Fruit fly (Drosophila melanogaster) whole organism, prepupa: Measurements from ENCODE around the gene ntc.

Experiments used
- CG11294 ChIP-seq: fragments of 200-800 bp; sonication (Bioruptor generic); IDR thresholded peaks from 2 replicates; pipeline ENCODE4 v1.3.6; 2022; ENCODE audit warnings: missing biosample characterization, missing genetic modification characterization
- CG11762 ChIP-seq: fragments of 200-800 bp; sonication (Bioruptor generic); optimal IDR thresholded peaks from 3 replicates; lab custom pipeline; 2016; ENCODE audit warnings: missing biosample characterization, missing genetic modification characterization; ENCODE audit not compliant: insufficient read depth
- CG11902 ChIP-seq: fragments of 200-800 bp; sonication (Bioruptor generic); optimal IDR thresholded peaks from 3 replicates; lab custom pipeline; 2016; ENCODE audit warnings: missing biosample characterization, missing genetic modification characterization
- CG15336 ChIP-seq: fragments of 200-800 bp; sonication (Bioruptor generic); IDR thresholded peaks from 2 replicates; pipeline ENCODE4 v1.3.6; 2022; ENCODE audit warnings: missing biosample characterization, missing genetic modification characterization
- CG3032 ChIP-seq: fragments of 200-800 bp; optimal IDR thresholded peaks from 2 replicates; lab custom pipeline; 2019; ENCODE audit warnings: missing biosample characterization, mild to moderate bottlenecking, missing genetic modification characterization, moderate library complexity
- CG32006 ChIP-seq: fragments of 200-800 bp; sonication (Bioruptor generic); optimal IDR thresholded peaks from 3 replicates; lab custom pipeline; 2017; ENCODE audit warnings: missing biosample characterization, mild to moderate bottlenecking, missing genetic modification characterization
- CG34406 ChIP-seq: fragments of 200-800 bp; sonication (Bioruptor generic); optimal IDR thresholded peaks from 3 replicates; lab custom pipeline; 2016; ENCODE audit warnings: missing biosample characterization, missing genetic modification characterization
- CG3919 ChIP-seq: fragments of 200-800 bp; sonication (Bioruptor generic); optimal IDR thresholded peaks from 3 replicates; lab custom pipeline; 2016; ENCODE audit warnings: missing biosample characterization, missing genetic modification characterization
- CG6163 ChIP-seq: fragments of 200-800 bp; sonication (Bioruptor generic); IDR thresholded peaks from 3 replicates; pipeline ENCODE4 v1.3.6; 2022; ENCODE audit warnings: missing biosample characterization, missing genetic modification characterization
- CG6792 ChIP-seq: fragments of 200-800 bp; sonication (Bioruptor generic); optimal IDR thresholded peaks from 3 replicates; lab custom pipeline; 2016; ENCODE audit warnings: missing biosample characterization, missing genetic modification characterization
- CG6808 ChIP-seq: fragments of 200-800 bp; sonication (Bioruptor generic); optimal IDR thresholded peaks from 3 replicates; lab custom pipeline; 2017; ENCODE audit warnings: missing biosample characterization, missing genetic modification characterization, mild to moderate bottlenecking, moderate library complexity, missing genetic modification reagents
- CG6854 ChIP-seq: fragments of 200-800 bp; sonication (Bioruptor generic); optimal IDR thresholded peaks from 2 replicates; lab custom pipeline; 2017; ENCODE audit warnings: missing biosample characterization, mild to moderate bottlenecking, missing genetic modification characterization
- CG7368 ChIP-seq: fragments of 200-800 bp; sonication (Bioruptor generic); optimal IDR thresholded peaks from 3 replicates; lab custom pipeline; 2016; ENCODE audit warnings: missing biosample characterization, missing genetic modification characterization
- CG8119 ChIP-seq: fragments of 200-800 bp; sonication (Bioruptor generic); IDR thresholded peaks from 3 replicates; pipeline ENCODE4 v1.3.6; 2022; ENCODE audit warnings: missing biosample characterization, missing genetic modification characterization
- CG8319 ChIP-seq: fragments of 200-800 bp; sonication (Bioruptor generic); optimal IDR thresholded peaks from 3 replicates; lab custom pipeline; 2016; ENCODE audit warnings: missing biosample characterization, missing genetic modification characterization
- Eip75B ChIP-seq: fragments of 200-800 bp; sonication (Bioruptor generic); optimal IDR thresholded peaks from 3 replicates; lab custom pipeline; 2016; ENCODE audit warnings: missing biosample characterization, missing genetic modification characterization
- Eip78C ChIP-seq: fragments of 200-800 bp; sonication (Bioruptor generic); peaks from one replicate; lab custom pipeline; 2016; ENCODE audit warnings: missing biosample characterization, missing genetic modification characterization
- Ets96B ChIP-seq: fragments of 200-800 bp; optimal IDR thresholded peaks from 2 replicates; lab custom pipeline; 2019; ENCODE audit warnings: missing biosample characterization, mild to moderate bottlenecking, missing genetic modification characterization, moderate library complexity
- Gug ChIP-seq: fragments of 200-800 bp; sonication (Bioruptor generic); IDR thresholded peaks from 2 replicates; pipeline ENCODE4 v1.3.6; 2022; ENCODE audit warnings: missing biosample characterization, missing genetic modification characterization
- Hr38 ChIP-seq: sonication (Bioruptor generic); optimal IDR thresholded peaks from 2 replicates; lab custom pipeline; 2016; ENCODE audit warnings: missing biosample characterization, missing genetic modification characterization
- Hr39 ChIP-seq: fragments of 200-800 bp; sonication (Bioruptor generic); optimal IDR thresholded peaks from 2 replicates; lab custom pipeline; 2016; ENCODE audit warnings: missing biosample characterization, missing genetic modification characterization
- Hr4 ChIP-seq: fragments of 200-800 bp; sonication (Bioruptor generic); optimal IDR thresholded peaks from 3 replicates; lab custom pipeline; 2016; ENCODE audit warnings: missing biosample characterization, missing genetic modification characterization
- Lpt ChIP-seq: fragments of 200-800 bp; sonication (Bioruptor generic); optimal IDR thresholded peaks from 3 replicates; lab custom pipeline; 2016; ENCODE audit warnings: missing biosample characterization, missing genetic modification characterization
- Met ChIP-seq: fragments of 200-800 bp; sonication (Bioruptor generic); optimal IDR thresholded peaks from 3 replicates; lab custom pipeline; 2016; ENCODE audit warnings: missing biosample characterization, missing genetic modification characterization
- OdsH ChIP-seq: fragments of 200-800 bp; sonication (Bioruptor generic); optimal IDR thresholded peaks from 3 replicates; lab custom pipeline; 2016; ENCODE audit warnings: missing biosample characterization, missing genetic modification characterization
- Smox ChIP-seq: fragments of 200-800 bp; sonication (Bioruptor generic); optimal IDR thresholded peaks from 3 replicates; lab custom pipeline; 2016; ENCODE audit warnings: missing biosample characterization, missing genetic modification characterization
- Sox14 ChIP-seq: fragments of 200-800 bp; sonication (Bioruptor generic); optimal IDR thresholded peaks from 3 replicates; lab custom pipeline; 2016; ENCODE audit warnings: missing biosample characterization, missing genetic modification characterization
- achi ChIP-seq: fragments of 200-800 bp; sonication (Bioruptor generic); optimal IDR thresholded peaks from 3 replicates; lab custom pipeline; 2016; ENCODE audit warnings: missing biosample characterization, missing genetic modification characterization
- acj6 ChIP-seq: fragments of 200-800 bp; sonication (Bioruptor generic); optimal IDR thresholded peaks from 3 replicates; lab custom pipeline; 2016; ENCODE audit warnings: missing biosample characterization, missing genetic modification characterization
- cyc ChIP-seq: fragments of 200-800 bp; sonication (Bioruptor generic); optimal IDR thresholded peaks from 3 replicates; lab custom pipeline; 2016; ENCODE audit warnings: missing biosample characterization, missing genetic modification characterization
- eg ChIP-seq: fragments of 200-800 bp; sonication (Bioruptor generic); IDR thresholded peaks from 3 replicates; pipeline ENCODE4 v1.3.6; 2022; ENCODE audit warnings: missing biosample characterization, missing genetic modification characterization
- esn ChIP-seq: fragments of 200-800 bp; sonication (Bioruptor generic); optimal IDR thresholded peaks from 2 replicates; lab custom pipeline; 2016; ENCODE audit warnings: missing biosample characterization, mild to moderate bottlenecking, missing genetic modification characterization, moderate library complexity
- fd59A ChIP-seq: fragments of 200-800 bp; sonication (Bioruptor generic); optimal IDR thresholded peaks from 2 replicates; lab custom pipeline; 2017; ENCODE audit warnings: missing biosample characterization, mild to moderate bottlenecking, missing genetic modification characterization, missing genetic modification reagents
- fkh ChIP-seq: fragments of 200-800 bp; sonication (Bioruptor generic); optimal IDR thresholded peaks from 3 replicates; lab custom pipeline; 2017; ENCODE audit warnings: missing biosample characterization, mild to moderate bottlenecking, missing genetic modification characterization, moderate library complexity
- lz ChIP-seq: fragments of 200-800 bp; sonication (Bioruptor generic); optimal IDR thresholded peaks from 3 replicates; lab custom pipeline; 2016; ENCODE audit warnings: missing biosample characterization, missing genetic modification characterization
- net ChIP-seq: fragments of 200-800 bp; sonication (Bioruptor generic); optimal IDR thresholded peaks from 3 replicates; lab custom pipeline; 2016; ENCODE audit warnings: missing biosample characterization, missing genetic modification characterization
- ss ChIP-seq, 2 experiments: fragments of 200-800 bp; sonication (Bioruptor generic); optimal IDR thresholded peaks; 2 replicates in 1 of 2; 3 replicates in 1 of 2; lab custom pipeline; 2017 to 2018; ENCODE audit warnings: mild to moderate bottlenecking in 2 of 2, missing biosample characterization in 2 of 2, missing genetic modification characterization in 2 of 2, moderate library complexity in 1 of 2
- svp ChIP-seq: fragments of 200-800 bp; sonication (Bioruptor generic); peaks from one replicate; lab custom pipeline; 2016; ENCODE audit warnings: missing biosample characterization, missing genetic modification characterization
- topi ChIP-seq: fragments of 200-800 bp; sonication (Bioruptor generic); optimal IDR thresholded peaks from 3 replicates; lab custom pipeline; 2016; ENCODE audit warnings: missing biosample characterization, missing genetic modification characterization
- vri ChIP-seq: fragments of 200-800 bp; sonication (Bioruptor generic); optimal IDR thresholded peaks from 3 replicates; lab custom pipeline; 2016; ENCODE audit warnings: missing biosample characterization, mild to moderate bottlenecking, missing genetic modification characterization

Gene ntc

dm6 chr3L:3801343-3801742 is 4.9 kb downstream of the ntc start (continued):
- TF ChIP-seq Eip75B (GFP tag; lab: Kevin White, UChicago) (no peak), Smox (GFP tag; lab: Kevin White, UChicago) (no peak), CG3919 (GFP tag; lab: Kevin White, UChicago) (no peak), Met (GFP tag; lab: Kevin White, UChicago) (no peak)

- TF ChIP-seq CG32006 (GFP tag; lab: Kevin White, UChicago) (peak; percentile 36), topi (no peak), Hr4 (GFP tag; lab: Kevin White, UChicago) (peak; percentile 24), CG15336 (GFP tag; lab: Robert Waterston, UW) (peak; percentile 22; the same call in 1 of the 2 replicates), eg (GFP tag; lab: Robert Waterston, UW) (peak; percentile 57; the same call in 1 of the 3 replicates), CG6792 (GFP tag; lab: Kevin White, UChicago) (no peak), CG3032 (tag; lab: Kevin White, UChicago) (no peak), fkh (no peak), lz (GFP tag; lab: Kevin White, UChicago) (no peak), CG3919 (GFP tag; lab: Kevin White, UChicago) (peak; percentile 2), CG11294 (0 out of 2 replicates have a peak, but pooled peaks have one; percentile 16), svp (GFP tag; lab: Kevin White, UChicago) (peak; percentile 8)
These were observed 6.5 kb downstream of the ntc start for dm6 chr3L:3799766-3800165.

DNA sequence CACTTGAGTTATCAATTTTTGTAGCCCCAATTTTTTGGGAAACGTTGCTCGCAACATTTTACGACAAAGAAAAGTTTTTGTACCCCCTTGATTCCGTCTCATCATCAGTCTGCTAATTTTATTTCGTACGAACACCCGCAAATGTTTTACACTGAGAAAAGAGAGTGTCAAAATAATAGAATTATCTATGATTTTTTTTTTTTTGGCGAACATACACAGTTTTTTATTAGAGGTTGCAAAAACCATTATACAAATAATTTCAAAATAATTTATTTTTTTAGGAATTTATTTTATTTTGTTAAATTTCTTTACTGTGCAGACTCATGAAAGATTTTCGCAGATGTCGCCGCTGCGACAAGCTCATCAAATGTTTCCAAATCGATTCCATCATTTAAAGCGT is 7.8 kb downstream of the ntc start:
- TF ChIP-seq Eip78C (GFP tag; lab: Kevin White, UChicago): peak; percentile 59
- TF ChIP-seq CG11902 (GFP tag; lab: Kevin White, UChicago): no peak
- TF ChIP-seq Hr38 (GFP tag; lab: Kevin White, UChicago): no peak
- 0 out of 3 replicates have a peak, but pooled peaks have one; percentile 35 for TF ChIP-seq CG8119 (GFP tag; lab: Robert Waterston, UW)
- TF ChIP-seq CG15336 (GFP tag; lab: Robert Waterston, UW): 0 out of 2 replicates have a peak, but pooled peaks have one; percentile 27

dm6 chr3L:3797681-3798080 is 8.6 kb downstream of the ntc start:
- TF ChIP-seq Gug (GFP tag; lab: Robert Waterston, UW): no peak
- TF ChIP-seq Ets96B (tag; lab: Kevin White, UChicago): no peak
- TF ChIP-seq CG6163 (GFP tag; lab: Robert Waterston, UW): peak; percentile 25; the same call in 1 of the 3 replicates
- TF ChIP-seq Hr38 (GFP tag; lab: Kevin White, UChicago): no peak
- TF ChIP-seq Smox (GFP tag; lab: Kevin White, UChicago): no peak
- no peak for TF ChIP-seq CG6808
- TF ChIP-seq esn (GFP tag; lab: Kevin White, UChicago): no peak
- TF ChIP-seq Hr39 (GFP tag; lab: Kevin White, UChicago): no peak
- TF ChIP-seq CG8119 (GFP tag; lab: Robert Waterston, UW): no peak
- TF ChIP-seq vri (GFP tag; lab: Kevin White, UChicago): no peak
- no peak for TF ChIP-seq Eip75B (GFP tag; lab: Kevin White, UChicago)
- no peak for TF ChIP-seq topi
- peak; percentile 4 for TF ChIP-seq CG32006 (GFP tag; lab: Kevin White, UChicago)
- TF ChIP-seq CG11902 (GFP tag; lab: Kevin White, UChicago): no peak
- no peak for TF ChIP-seq cyc

DNA sequence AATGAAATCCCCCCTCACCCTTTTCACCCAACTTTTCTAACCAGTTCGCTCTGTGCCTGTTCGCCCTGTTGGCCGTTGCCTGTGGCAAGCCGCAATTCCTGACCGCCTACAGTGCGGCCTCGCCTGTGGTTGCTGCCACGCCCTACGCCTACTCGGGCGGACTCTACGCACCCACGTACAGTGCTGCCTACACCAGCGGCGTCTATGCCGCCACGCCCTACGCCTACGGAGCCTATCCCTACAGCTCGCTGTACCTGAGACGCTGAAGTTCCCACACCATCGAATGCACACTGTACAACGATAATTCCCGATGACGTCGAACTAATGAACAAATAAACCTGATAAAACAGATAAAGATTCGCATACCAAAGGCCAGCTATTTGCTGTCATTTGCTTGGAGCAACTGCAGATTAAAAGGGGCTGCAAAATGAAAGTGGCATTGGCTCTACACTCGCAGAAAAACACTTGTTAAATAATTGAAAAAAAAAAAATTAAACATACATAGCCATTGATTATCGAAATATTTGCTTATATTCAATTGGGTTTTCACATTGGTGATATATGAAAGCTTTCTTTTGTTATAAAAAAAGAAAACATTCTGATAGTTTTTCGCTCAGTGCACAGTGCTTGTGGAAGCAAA is 15.1 kb downstream of the ntc start:
- TF ChIP-seq OdsH (GFP tag; lab: Kevin White, UChicago) (peak; percentile 11), CG6792 (GFP tag; lab: Kevin White, UChicago) (peak; percentile 20), svp (GFP tag; lab: Kevin White, UChicago) (peak; percentile 28), CG6163 (GFP tag; lab: Robert Waterston, UW) (peak; percentile 14; the same call in 1 of the 3 replicates), Gug (GFP tag; lab: Robert Waterston, UW) (peak; percentile 8; the same call in 1 of the 2 replicates), CG6854 (GFP tag; lab: Kevin White, UChicago) (no peak), ss (GFP tag; optimal IDR thresholded peaks at IDR 0.05; lab: Kevin White, UChicago) (no peak), fd59A (no peak), Hr4 (GFP tag; lab: Kevin White, UChicago) (peak; percentile 38), CG34406 (GFP tag; lab: Kevin White, UChicago) (no peak), fkh (no peak), CG32006 (GFP tag; lab: Kevin White, UChicago) (peak; percentile 58), achi (GFP tag; lab: Kevin White, UChicago) (peak; percentile 47), lz (GFP tag; lab: Kevin White, UChicago) (no peak), CG8119 (GFP tag; lab: Robert Waterston, UW) (no peak; the same call in 2 of the 3 replicates), CG11762 (GFP tag; lab: Kevin White, UChicago) (no peak), CG7368 (GFP tag; lab: Kevin White, UChicago) (peak; percentile 18), net (GFP tag; lab: Kevin White, UChicago) (no peak), CG11294 (no peak), Eip78C (GFP tag; lab: Kevin White, UChicago) (peak; percentile 75), acj6 (peak; percentile 7), Sox14 (GFP tag; lab: Kevin White, UChicago) (no peak), Lpt (GFP tag; lab: Kevin White, UChicago) (no peak), CG8319 (no peak)
